Worm (Caenorhabditis elegans) whole organism, L4 larva: Measurements from ENCODE around the gene Y39A1A.20.

Experiments
- F49E8.2 ChIP-seq: sonication (generic microtip); optimal IDR thresholded peaks from 2 replicates; lab custom pipeline; 2016; ENCODE audit warnings: missing compliant biosample characterization, mild to moderate bottlenecking, missing genetic modification characterization, borderline replicate concordance
- ces-1 ChIP-seq: fragments of 150-350 bp; sonication (generic microtip); optimal IDR thresholded peaks from 4 replicates; lab custom pipeline; 2014; ENCODE audit warnings: missing biosample characterization, missing genetic modification reagents, missing genetic modification characterization
- egl-27 ChIP-seq: sonication (generic microtip); optimal IDR thresholded peaks from 3 replicates; lab custom pipeline; 2017; ENCODE audit warnings: missing biosample characterization, missing genetic modification reagents, missing genetic modification characterization
- hlh-11 ChIP-seq: fragments of 200-800 bp; sonication (Bioruptor generic); optimal IDR thresholded peaks from 2 replicates; lab custom pipeline; 2018; ENCODE audit warnings: mild to moderate bottlenecking, missing genetic modification characterization, missing compliant biosample characterization
- jun-1 ChIP-seq: fragments of 150-350 bp; optimal IDR thresholded peaks from 2 replicates; lab custom pipeline; 2014; ENCODE audit warnings: missing biosample characterization, missing genetic modification reagents, missing genetic modification characterization
- madf-5 ChIP-seq, 2 experiments: fragments of 200-800 bp; sonication (Bioruptor generic); IDR thresholded peaks; 2 replicates each; pipeline ENCODE4 v1.3.6; 2022; ENCODE audit warnings: missing compliant biosample characterization in 2 of 2, missing genetic modification characterization in 2 of 2
- unc-39 ChIP-seq: sonication (generic microtip); optimal IDR thresholded peaks from 2 replicates; lab custom pipeline; 2017; ENCODE audit warnings: missing biosample characterization, missing genetic modification characterization

DNA sequence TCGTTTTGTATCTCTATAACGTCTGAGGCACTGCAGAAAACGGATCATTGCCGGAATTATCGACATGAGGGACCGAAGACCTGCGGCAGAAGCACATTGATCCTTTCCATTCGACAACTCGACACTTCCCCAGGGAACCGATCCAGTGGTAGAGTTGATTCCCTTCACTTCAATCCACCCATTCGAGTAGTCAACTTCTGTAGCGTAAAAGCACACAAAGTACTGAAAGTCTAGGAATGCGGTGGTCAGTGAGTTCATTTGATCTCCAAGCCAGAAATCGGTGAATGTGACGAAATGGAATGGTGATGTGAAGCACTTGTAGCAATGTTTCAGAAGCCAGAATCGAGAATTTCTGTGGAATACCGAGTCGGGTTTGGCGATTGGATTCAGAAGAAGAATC, 4.1 kb upstream of the Y39A1A.20 start:
- no peak for TF ChIP-seq jun-1
- no peak for TF ChIP-seq unc-39 (tag; lab: Kevin White, UChicago)
- TF ChIP-seq hlh-11 (tag; lab: Kevin White, UChicago), result no peak
- no peak for TF ChIP-seq ces-1
- TF ChIP-seq egl-27 (tag; lab: Kevin White, UChicago), result no peak
- TF ChIP-seq F49E8.2, result no peak
- TF ChIP-seq madf-5 (GFP tag; IDR thresholded peaks at IDR 0.05; lab: Robert Waterston, UW), result no peak
